Fruit fly (Drosophila melanogaster) whole organism, prepupa: Measurements from ENCODE around the gene Tektin-C.
A peak's percentile ranks its signal among the peaks of the same experiment; 100 is the strongest.

Experiments
- Blimp-1 ChIP-seq: fragments of 200-800 bp; sonication (Bioruptor generic); optimal IDR thresholded peaks from 3 replicates; lab custom pipeline; 2017; ENCODE audit warnings: missing biosample characterization, missing genetic modification characterization, mild to moderate bottlenecking, moderate library complexity, missing genetic modification reagents
- CG10631 ChIP-seq: fragments of 200-800 bp; sonication (Bioruptor generic); optimal IDR thresholded peaks from 2 replicates; lab custom pipeline; 2016; ENCODE audit warnings: missing biosample characterization, missing genetic modification characterization
- CG11294 ChIP-seq: fragments of 200-800 bp; sonication (Bioruptor generic); IDR thresholded peaks from 2 replicates; pipeline ENCODE4 v1.3.6; 2022; ENCODE audit warnings: missing biosample characterization, missing genetic modification characterization
- CG11762 ChIP-seq: fragments of 200-800 bp; sonication (Bioruptor generic); optimal IDR thresholded peaks from 3 replicates; lab custom pipeline; 2016; ENCODE audit warnings: missing biosample characterization, missing genetic modification characterization; ENCODE audit not compliant: insufficient read depth
- CG15336 ChIP-seq: fragments of 200-800 bp; sonication (Bioruptor generic); IDR thresholded peaks from 2 replicates; pipeline ENCODE4 v1.3.6; 2022; ENCODE audit warnings: missing biosample characterization, missing genetic modification characterization
- CG1621 ChIP-seq: fragments of 200-800 bp; sonication (Bioruptor generic); optimal IDR thresholded peaks from 3 replicates; lab custom pipeline; 2018; ENCODE audit warnings: missing biosample characterization, mild to moderate bottlenecking, missing genetic modification characterization
- CG16779 ChIP-seq: fragments of 200-800 bp; sonication (Bioruptor generic); optimal IDR thresholded peaks from 3 replicates; lab custom pipeline; 2017; ENCODE audit warnings: missing biosample characterization, mild to moderate bottlenecking, missing genetic modification characterization
- CG3032 ChIP-seq: fragments of 200-800 bp; optimal IDR thresholded peaks from 2 replicates; lab custom pipeline; 2019; ENCODE audit warnings: missing biosample characterization, mild to moderate bottlenecking, missing genetic modification characterization, moderate library complexity
- CG31627 ChIP-seq: fragments of 200-800 bp; sonication (Bioruptor generic); optimal IDR thresholded peaks from 3 replicates; lab custom pipeline; 2016; ENCODE audit warnings: missing biosample characterization, missing genetic modification characterization
- CG32006 ChIP-seq: fragments of 200-800 bp; sonication (Bioruptor generic); optimal IDR thresholded peaks from 3 replicates; lab custom pipeline; 2017; ENCODE audit warnings: missing biosample characterization, mild to moderate bottlenecking, missing genetic modification characterization
- CG34406 ChIP-seq: fragments of 200-800 bp; sonication (Bioruptor generic); optimal IDR thresholded peaks from 3 replicates; lab custom pipeline; 2016; ENCODE audit warnings: missing biosample characterization, missing genetic modification characterization
- CG3919 ChIP-seq: fragments of 200-800 bp; sonication (Bioruptor generic); optimal IDR thresholded peaks from 3 replicates; lab custom pipeline; 2016; ENCODE audit warnings: missing biosample characterization, missing genetic modification characterization
- CG4318 ChIP-seq: fragments of 200-800 bp; sonication (Bioruptor generic); optimal IDR thresholded peaks from 3 replicates; lab custom pipeline; 2017; ENCODE audit warnings: missing biosample characterization, mild to moderate bottlenecking, missing genetic modification characterization
- CG6276 ChIP-seq: fragments of 200-800 bp; sonication (Bioruptor generic); optimal IDR thresholded peaks from 2 replicates; lab custom pipeline; 2017; ENCODE audit warnings: missing biosample characterization, mild to moderate bottlenecking, missing genetic modification characterization
- CG6792 ChIP-seq: fragments of 200-800 bp; sonication (Bioruptor generic); optimal IDR thresholded peaks from 3 replicates; lab custom pipeline; 2016; ENCODE audit warnings: missing biosample characterization, missing genetic modification characterization
- CG6854 ChIP-seq: fragments of 200-800 bp; sonication (Bioruptor generic); optimal IDR thresholded peaks from 2 replicates; lab custom pipeline; 2017; ENCODE audit warnings: missing biosample characterization, mild to moderate bottlenecking, missing genetic modification characterization
- CG7368 ChIP-seq: fragments of 200-800 bp; sonication (Bioruptor generic); optimal IDR thresholded peaks from 3 replicates; lab custom pipeline; 2016; ENCODE audit warnings: missing biosample characterization, missing genetic modification characterization
- CG8119 ChIP-seq: fragments of 200-800 bp; sonication (Bioruptor generic); IDR thresholded peaks from 3 replicates; pipeline ENCODE4 v1.3.6; 2022; ENCODE audit warnings: missing biosample characterization, missing genetic modification characterization
- CG8319 ChIP-seq: fragments of 200-800 bp; sonication (Bioruptor generic); optimal IDR thresholded peaks from 3 replicates; lab custom pipeline; 2016; ENCODE audit warnings: missing biosample characterization, missing genetic modification characterization
- CG8632 ChIP-seq: fragments of 200-800 bp; sonication (Bioruptor generic); optimal IDR thresholded peaks from 3 replicates; lab custom pipeline; 2016; ENCODE audit warnings: missing biosample characterization, missing genetic modification characterization
- CG9139 ChIP-seq: fragments of 200-800 bp; sonication (Bioruptor generic); optimal IDR thresholded peaks from 3 replicates; lab custom pipeline; 2017; ENCODE audit warnings: missing biosample characterization, mild to moderate bottlenecking, missing genetic modification characterization
- Eip75B ChIP-seq: fragments of 200-800 bp; sonication (Bioruptor generic); optimal IDR thresholded peaks from 3 replicates; lab custom pipeline; 2016; ENCODE audit warnings: missing biosample characterization, missing genetic modification characterization
- Eip78C ChIP-seq: fragments of 200-800 bp; sonication (Bioruptor generic); peaks from one replicate; lab custom pipeline; 2016; ENCODE audit warnings: missing biosample characterization, missing genetic modification characterization
- Eip93F ChIP-seq: fragments of 200-800 bp; sonication (Bioruptor generic); optimal IDR thresholded peaks from 2 replicates; lab custom pipeline; 2016; ENCODE audit warnings: missing biosample characterization, mild to moderate bottlenecking, missing genetic modification characterization
- Ets21C ChIP-seq: fragments of 200-800 bp; sonication (Bioruptor generic); optimal IDR thresholded peaks from 3 replicates; lab custom pipeline; 2016; ENCODE audit warnings: missing biosample characterization, missing genetic modification characterization
- Ets96B ChIP-seq: fragments of 200-800 bp; optimal IDR thresholded peaks from 2 replicates; lab custom pipeline; 2019; ENCODE audit warnings: missing biosample characterization, mild to moderate bottlenecking, missing genetic modification characterization, moderate library complexity
- Gug ChIP-seq: fragments of 200-800 bp; sonication (Bioruptor generic); IDR thresholded peaks from 2 replicates; pipeline ENCODE4 v1.3.6; 2022; ENCODE audit warnings: missing biosample characterization, missing genetic modification characterization
- Hr39 ChIP-seq: fragments of 200-800 bp; sonication (Bioruptor generic); optimal IDR thresholded peaks from 2 replicates; lab custom pipeline; 2016; ENCODE audit warnings: missing biosample characterization, missing genetic modification characterization
- Hr4 ChIP-seq: fragments of 200-800 bp; sonication (Bioruptor generic); optimal IDR thresholded peaks from 3 replicates; lab custom pipeline; 2016; ENCODE audit warnings: missing biosample characterization, missing genetic modification characterization
- Lpt ChIP-seq: fragments of 200-800 bp; sonication (Bioruptor generic); optimal IDR thresholded peaks from 3 replicates; lab custom pipeline; 2016; ENCODE audit warnings: missing biosample characterization, missing genetic modification characterization
- Met ChIP-seq: fragments of 200-800 bp; sonication (Bioruptor generic); optimal IDR thresholded peaks from 3 replicates; lab custom pipeline; 2016; ENCODE audit warnings: missing biosample characterization, missing genetic modification characterization
- OdsH ChIP-seq: fragments of 200-800 bp; sonication (Bioruptor generic); optimal IDR thresholded peaks from 3 replicates; lab custom pipeline; 2016; ENCODE audit warnings: missing biosample characterization, missing genetic modification characterization
- Smox ChIP-seq: fragments of 200-800 bp; sonication (Bioruptor generic); optimal IDR thresholded peaks from 3 replicates; lab custom pipeline; 2016; ENCODE audit warnings: missing biosample characterization, missing genetic modification characterization
- Sox15 ChIP-seq: fragments of 200-800 bp; sonication (Bioruptor generic); optimal IDR thresholded peaks from 3 replicates; lab custom pipeline; 2016; ENCODE audit warnings: missing biosample characterization, missing genetic modification characterization
- achi ChIP-seq: fragments of 200-800 bp; sonication (Bioruptor generic); optimal IDR thresholded peaks from 3 replicates; lab custom pipeline; 2016; ENCODE audit warnings: missing biosample characterization, missing genetic modification characterization
- acj6 ChIP-seq: fragments of 200-800 bp; sonication (Bioruptor generic); optimal IDR thresholded peaks from 3 replicates; lab custom pipeline; 2016; ENCODE audit warnings: missing biosample characterization, missing genetic modification characterization
- cyc ChIP-seq: fragments of 200-800 bp; sonication (Bioruptor generic); optimal IDR thresholded peaks from 3 replicates; lab custom pipeline; 2016; ENCODE audit warnings: missing biosample characterization, missing genetic modification characterization
- dac ChIP-seq: fragments of 200-800 bp; sonication (Bioruptor generic); optimal IDR thresholded peaks from 2 replicates; lab custom pipeline; 2017; ENCODE audit warnings: missing biosample characterization, mild to moderate bottlenecking, missing genetic modification characterization
- dsx ChIP-seq: fragments of 200-800 bp; optimal IDR thresholded peaks from 3 replicates; lab custom pipeline; 2019; ENCODE audit warnings: missing biosample characterization, mild to moderate bottlenecking, missing genetic modification characterization, moderate library complexity; ENCODE audit not compliant: poor library complexity, severe bottlenecking
- eg ChIP-seq: fragments of 200-800 bp; sonication (Bioruptor generic); IDR thresholded peaks from 3 replicates; pipeline ENCODE4 v1.3.6; 2022; ENCODE audit warnings: missing biosample characterization, missing genetic modification characterization
- esn ChIP-seq: fragments of 200-800 bp; sonication (Bioruptor generic); optimal IDR thresholded peaks from 2 replicates; lab custom pipeline; 2016; ENCODE audit warnings: missing biosample characterization, mild to moderate bottlenecking, missing genetic modification characterization, moderate library complexity
- fd59A ChIP-seq: fragments of 200-800 bp; sonication (Bioruptor generic); optimal IDR thresholded peaks from 2 replicates; lab custom pipeline; 2017; ENCODE audit warnings: missing biosample characterization, mild to moderate bottlenecking, missing genetic modification characterization, missing genetic modification reagents
- fd85E ChIP-seq: fragments of 200-800 bp; sonication (Bioruptor generic); optimal IDR thresholded peaks from 3 replicates; lab custom pipeline; 2016; ENCODE audit warnings: missing biosample characterization, missing genetic modification characterization
- lz ChIP-seq: fragments of 200-800 bp; sonication (Bioruptor generic); optimal IDR thresholded peaks from 3 replicates; lab custom pipeline; 2016; ENCODE audit warnings: missing biosample characterization, missing genetic modification characterization
- salr ChIP-seq, 2 experiments: fragments of 200-800 bp; sonication (Bioruptor generic); optimal IDR thresholded peaks; 3 replicates each; lab custom pipeline; 2016 to 2018; ENCODE audit warnings: missing biosample characterization in 2 of 2, missing genetic modification characterization in 2 of 2, mild to moderate bottlenecking in 1 of 2
- ss ChIP-seq, 2 experiments: fragments of 200-800 bp; sonication (Bioruptor generic); optimal IDR thresholded peaks; 2 replicates in 1 of 2; 3 replicates in 1 of 2; lab custom pipeline; 2017 to 2018; ENCODE audit warnings: mild to moderate bottlenecking in 2 of 2, missing biosample characterization in 2 of 2, missing genetic modification characterization in 2 of 2, moderate library complexity in 1 of 2
- svp ChIP-seq: fragments of 200-800 bp; sonication (Bioruptor generic); peaks from one replicate; lab custom pipeline; 2016; ENCODE audit warnings: missing biosample characterization, missing genetic modification characterization
- topi ChIP-seq: fragments of 200-800 bp; sonication (Bioruptor generic); optimal IDR thresholded peaks from 3 replicates; lab custom pipeline; 2016; ENCODE audit warnings: missing biosample characterization, missing genetic modification characterization
- vri ChIP-seq: fragments of 200-800 bp; sonication (Bioruptor generic); optimal IDR thresholded peaks from 3 replicates; lab custom pipeline; 2016; ENCODE audit warnings: missing biosample characterization, mild to moderate bottlenecking, missing genetic modification characterization

The Tektin-C gene

dm6 chr3L:5843895-5844576 lies 47.7 kb upstream of the Tektin-C start (continued):
- TF ChIP-seq lz = no peak
- TF ChIP-seq CG34406 (GFP tag; lab: Kevin White, UChicago) = no peak
- no peak for TF ChIP-seq CG11294 (GFP tag; lab: Robert Waterston, UW)
- no peak for TF ChIP-seq CG9139
- no peak for TF ChIP-seq cyc

dm6 chr3L:5840847-5841246 lies 44.5 kb upstream of the Tektin-C start:
- TF ChIP-seq CG7368 (no peak), CG3919 (GFP tag; lab: Kevin White, UChicago) (peak; percentile 4), Smox (GFP tag; lab: Kevin White, UChicago) (peak; percentile 19), CG8119 (GFP tag; lab: Robert Waterston, UW) (no peak), esn (GFP tag; lab: Kevin White, UChicago) (peak; percentile 32), dsx (GFP tag; lab: Kevin White, UChicago) (no peak), CG9139 (no peak), fd85E (GFP tag; lab: Kevin White, UChicago) (no peak), svp (GFP tag; lab: Kevin White, UChicago) (peak; percentile 53), salr (GFP tag; optimal IDR thresholded peaks at IDR 0.05; lab: Kevin White, UChicago) (no peak), CG8632 (GFP tag; lab: Kevin White, UChicago) (no peak), topi (peak; percentile 34), vri (no peak), Hr39 (GFP tag; lab: Kevin White, UChicago) (peak; percentile 7), Lpt (GFP tag; lab: Kevin White, UChicago) (no peak), CG3032 (tag; lab: Kevin White, UChicago) (peak; percentile 42), Ets96B (peak; percentile 38), CG32006 (GFP tag; lab: Kevin White, UChicago) (peak; percentile 31), Eip75B (GFP tag; lab: Kevin White, UChicago) (peak; percentile 12), acj6 (GFP tag; lab: Kevin White, UChicago) (peak; percentile 27), CG15336 (GFP tag; lab: Robert Waterston, UW) (no peak), CG34406 (GFP tag; lab: Kevin White, UChicago) (no peak), CG16779 (no peak), CG6276 (GFP tag; lab: Kevin White, UChicago) (no peak), lz (peak; percentile 20), OdsH (GFP tag; lab: Kevin White, UChicago) (peak; percentile 28), CG31627 (peak; percentile 3), Gug (GFP tag; lab: Robert Waterston, UW) (peak; percentile 25; the same call in 1 of the 2 replicates), Eip93F (no peak), fd59A (GFP tag; lab: Kevin White, UChicago) (no peak), Sox15 (GFP tag; lab: Kevin White, UChicago) (no peak), ss (GFP tag; optimal IDR thresholded peaks at IDR 0.05; lab: Kevin White, UChicago) (no peak), Ets21C (GFP tag; lab: Kevin White, UChicago) (no peak), CG10631 (peak; percentile 33), achi (GFP tag; lab: Kevin White, UChicago) (peak; percentile 8), dac (GFP tag; lab: Kevin White, UChicago) (no peak), CG6854 (GFP tag; lab: Kevin White, UChicago) (no peak), eg (GFP tag; lab: Robert Waterston, UW) (no peak), Met (no peak), CG1621 (no peak), CG11762 (GFP tag; lab: Kevin White, UChicago) (no peak), CG11294 (GFP tag; lab: Robert Waterston, UW) (no peak), Eip78C (peak; percentile 36), CG6792 (GFP tag; lab: Kevin White, UChicago) (peak; percentile 3), Blimp-1 (GFP tag; lab: Kevin White, UChicago) (no peak), CG4318 (no peak), CG8319 (GFP tag; lab: Kevin White, UChicago) (no peak), Hr4 (GFP tag; lab: Kevin White, UChicago) (no peak)
